Worm (Caenorhabditis elegans) whole organism, early embryonic: ENCODE measurements around the gene sdz-1.

Experiments
- B0310.2 ChIP-seq: sonication (generic microtip); optimal IDR thresholded peaks from 2 replicates; lab custom pipeline; 2016; ENCODE audit warnings: mild to moderate bottlenecking, missing genetic modification characterization, missing compliant biosample characterization
- aly-1 ChIP-seq: sonication (generic microtip); optimal IDR thresholded peaks from 2 replicates; lab custom pipeline; 2016; ENCODE audit warnings: missing genetic modification characterization, missing compliant biosample characterization
- ama-1 ChIP-seq: fragments of 150-350 bp; optimal IDR thresholded peaks from 2 replicates; lab custom pipeline; 2014
- ceh-13 ChIP-seq: fragments of 200-800 bp; sonication (Bioruptor generic); optimal IDR thresholded peaks from 2 replicates; lab custom pipeline; 2018; ENCODE audit warnings: mild to moderate bottlenecking, missing genetic modification characterization, missing compliant biosample characterization
- ceh-36 ChIP-seq: sonication (generic microtip); optimal IDR thresholded peaks from 2 replicates; lab custom pipeline; 2016; ENCODE audit warnings: missing genetic modification characterization, inconsistent platforms, missing compliant biosample characterization
- ets-7 ChIP-seq: sonication (generic microtip); optimal IDR thresholded peaks from 2 replicates; lab custom pipeline; 2016; ENCODE audit warnings: missing genotype, missing genetic modification characterization, missing compliant biosample characterization
- flt-1 ChIP-seq: fragments of 200-800 bp; sonication (Bioruptor generic); IDR thresholded peaks from 2 replicates; pipeline ENCODE4 v1.3.6; 2022; ENCODE audit warnings: missing genetic modification characterization, missing compliant biosample characterization
- hmg-4 ChIP-seq: fragments of 200-800 bp; sonication (Bioruptor generic); optimal IDR thresholded peaks from 2 replicates; lab custom pipeline; 2018; ENCODE audit warnings: mild to moderate bottlenecking, missing genetic modification characterization, missing compliant biosample characterization
- hnd-1 ChIP-seq: sonication (generic microtip); optimal IDR thresholded peaks from 2 replicates; lab custom pipeline; 2016; ENCODE audit warnings: missing genetic modification characterization, missing compliant biosample characterization
- pes-1 ChIP-seq: fragments of 200-800 bp; sonication (Bioruptor generic); IDR thresholded peaks from 2 replicates; pipeline ENCODE4 v1.3.6; 2022; ENCODE audit warnings: missing genetic modification reagents, missing genetic modification characterization, missing compliant biosample characterization
- scrt-1 ChIP-seq: fragments of 200-800 bp; sonication (Bioruptor generic); IDR thresholded peaks from 2 replicates; pipeline ENCODE4 v1.3.6; 2022; ENCODE audit warnings: missing genetic modification characterization, missing compliant biosample characterization
- tbx-11 ChIP-seq: fragments of 200-800 bp; sonication (Bioruptor generic); IDR thresholded peaks from 2 replicates; pipeline ENCODE4 v1.3.6; 2022; ENCODE audit warnings: missing genetic modification characterization, missing compliant biosample characterization
- tbx-37 ChIP-seq: fragments of 200-800 bp; sonication (Bioruptor generic); conservative IDR thresholded peaks from 2 replicates; pipeline ENCODE4 v1.3.6; 2022; ENCODE audit warnings: missing genetic modification reagents, missing genetic modification characterization, missing compliant biosample characterization
- tra-4 ChIP-seq: sonication (generic microtip); optimal IDR thresholded peaks from 2 replicates; lab custom pipeline; 2017; ENCODE audit warnings: missing genetic modification characterization, missing compliant biosample characterization

ce11 chrIII:8733667-8734066 is 33.5 kb upstream of the sdz-1 start:
- TF ChIP-seq hnd-1 (no peak), ceh-36 (tag; lab: Kevin White, UChicago) (no peak), pes-1 (GFP tag; lab: Robert Waterston, UW) (no peak), B0310.2 (tag; lab: Kevin White, UChicago) (no peak), scrt-1 (GFP tag; lab: Robert Waterston, UW) (no peak), ama-1 (no peak), flt-1 (GFP tag; lab: Robert Waterston, UW) (no peak), ets-7 (tag; lab: Kevin White, UChicago) (no peak), tbx-11 (GFP tag; lab: Robert Waterston, UW) (no peak), hmg-4 (GFP tag; lab: Kevin White, UChicago) (no peak), aly-1 (tag; lab: Kevin White, UChicago) (no peak), tbx-37 (GFP tag; lab: Robert Waterston, UW) (no peak), ceh-13 (GFP tag; lab: Kevin White, UChicago) (no peak), tra-4 (no peak)
